Fruit fly (Drosophila melanogaster): ENCODE measurements around the gene RanBP3.

Gene RanBP3

DNA sequence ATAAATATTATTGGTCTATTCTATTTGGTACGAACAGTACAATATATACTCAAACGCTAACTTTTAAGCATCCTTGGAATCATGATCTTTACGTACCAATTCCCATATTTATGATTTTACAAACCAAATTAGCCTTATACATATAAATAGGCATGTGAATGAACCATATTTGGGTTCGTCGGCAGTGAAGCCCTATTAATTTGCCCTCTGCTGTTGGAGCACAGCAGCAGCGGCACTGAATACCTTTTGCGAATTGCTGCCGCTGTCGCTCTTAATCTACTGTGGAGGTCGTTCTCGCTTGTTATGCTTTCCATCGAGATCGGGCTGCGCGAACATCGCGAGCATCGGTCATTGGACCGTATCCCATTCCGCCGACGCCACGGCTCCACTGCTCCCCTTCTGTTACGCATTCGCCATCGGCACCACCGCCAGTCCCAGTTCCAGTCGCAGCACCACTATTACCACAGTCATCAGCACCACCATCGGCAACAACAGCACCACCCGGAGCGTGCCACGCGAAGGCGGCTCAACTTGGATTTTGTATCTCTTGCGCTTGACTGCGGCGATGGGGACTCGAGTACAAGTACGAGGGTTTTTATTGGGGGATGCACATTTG, 35.9 kb upstream of the RanBP3 start (continued):
- TF ChIP-seq mld (GFP tag; IDR thresholded peaks at IDR 0.05; ENCODE audit: partially characterized antibody) (no peak), CG8924 (tag; optimal IDR thresholded peaks at IDR 0.05) (no peak), sim (GFP tag; IDR thresholded peaks at IDR 0.05) (no peak), CG11560 (tag; IDR thresholded peaks at IDR 0.05) (no peak), CG1024 (GFP tag; IDR thresholded peaks at IDR 0.05) (no peak), Sin3A (optimal IDR thresholded peaks at IDR 0.05) (no peak), HmgD (GFP tag; optimal IDR thresholded peaks at IDR 0.05) (no peak), Med (GFP tag) (peak; percentile 83), CG6254 (GFP tag; optimal IDR thresholded peaks at IDR 0.05) (no peak), ap (GFP tag; IDR thresholded peaks at IDR 0.05) (no peak), CG32532 (GFP tag; IDR thresholded peaks at IDR 0.05) (no peak; the same call in 1 of the 2 replicates), stc (GFP tag; IDR thresholded peaks at IDR 0.05) (no peak), gem (tag; optimal IDR thresholded peaks at IDR 0.05) (peak; percentile 47), esg (GFP tag; conservative IDR thresholded peaks at IDR 0.05) (no peak), CG16863 (GFP tag; optimal IDR thresholded peaks at IDR 0.05) (no peak), Mrtf (GFP tag; IDR thresholded peaks at IDR 0.05) (no peak), sqz (GFP tag; optimal IDR thresholded peaks at IDR 0.05) (no peak), Xbp1 (GFP tag; optimal IDR thresholded peaks at IDR 0.05) (no peak), unpg (GFP tag; optimal IDR thresholded peaks at IDR 0.05) (peak; percentile 21), CG6654 (GFP tag; optimal IDR thresholded peaks at IDR 0.05) (no peak), Ada2b (GFP tag; IDR thresholded peaks at IDR 0.05) (no peak), CG9817 (tag; optimal IDR thresholded peaks at IDR 0.05) (no peak), CG14860 (GFP tag; IDR thresholded peaks at IDR 0.05; ENCODE audit: partially characterized antibody) (no peak), gcm2 (GFP tag; optimal IDR thresholded peaks at IDR 0.05) (no peak), so (GFP tag; IDR thresholded peaks at IDR 0.05) (peak; percentile 50; the same call in 1 of the 3 replicates), trem (tag; optimal IDR thresholded peaks at IDR 0.05) (no peak), CG17829 (tag; optimal IDR thresholded peaks at IDR 0.05) (no peak), bab2 (GFP tag; optimal IDR thresholded peaks at IDR 0.05) (no peak), CG17802 (tag; optimal IDR thresholded peaks at IDR 0.05) (no peak), scrt (GFP tag; optimal IDR thresholded peaks at IDR 0.05) (no peak), ftz-f1 (GFP tag; optimal IDR thresholded peaks at IDR 0.05) (peak; percentile 29), CG17612 (GFP tag; IDR thresholded peaks at IDR 0.05) (0 out of 2 replicates have a peak, but pooled peaks have one; percentile 6), Sry-β (GFP tag; optimal IDR thresholded peaks at IDR 0.05) (no peak), kay (GFP tag; optimal IDR thresholded peaks at IDR 0.05) (no peak), CG2120 (GFP tag; optimal IDR thresholded peaks at IDR 0.05) (peak; percentile 28), cas (GFP tag; IDR thresholded peaks at IDR 0.05) (no peak), CG14014 (GFP tag; IDR thresholded peaks at IDR 0.05) (no peak; the same call in 1 of the 2 replicates), CrebB (tag; optimal IDR thresholded peaks at IDR 0.05) (no peak), Mad (GFP tag; optimal IDR thresholded peaks at IDR 0.05) (no peak), Six4 (GFP tag; optimal IDR thresholded peaks at IDR 0.05) (no peak), Side (GFP tag; optimal IDR thresholded peaks at IDR 0.05) (no peak), disco-r (GFP tag; optimal IDR thresholded peaks at IDR 0.05) (no peak), CG34422 (GFP tag; IDR thresholded peaks at IDR 0.05) (no peak), z (GFP tag; IDR thresholded peaks at IDR 0.05) (no peak), Atf3 (GFP tag; optimal IDR thresholded peaks at IDR 0.05) (no peak), phol (tag; optimal IDR thresholded peaks at IDR 0.05) (peak; percentile 19), Hey (tag; optimal IDR thresholded peaks at IDR 0.05) (no peak), pfk (GFP tag; optimal IDR thresholded peaks at IDR 0.05) (no peak), CG8359 (GFP tag; optimal IDR thresholded peaks at IDR 0.05; ENCODE audit: borderline replicate concordance) (no peak), tll (GFP tag; optimal IDR thresholded peaks at IDR 0.05) (no peak), Camta (GFP tag; optimal IDR thresholded peaks at IDR 0.05) (no peak)
